Worm (Caenorhabditis elegans): ENCODE data around the gene nstp-8.

DNA sequence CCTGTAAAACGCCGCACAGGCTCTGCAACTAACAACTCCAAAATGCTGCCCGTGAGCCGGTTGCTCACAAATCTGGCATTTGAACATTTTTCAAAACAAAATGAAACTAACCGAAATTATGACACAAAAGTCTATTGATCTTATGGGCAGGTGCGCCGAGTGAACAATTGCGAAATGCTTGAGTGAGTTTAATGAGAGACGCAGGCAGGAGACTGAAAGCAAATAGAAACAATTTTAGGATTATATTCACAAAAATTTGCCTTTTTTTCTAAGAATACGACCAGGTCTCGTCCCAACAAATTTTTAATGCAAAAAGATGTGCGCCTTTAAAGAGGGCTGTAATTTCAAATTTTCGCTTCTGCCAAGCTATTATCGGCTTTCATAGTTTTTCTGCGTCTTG, 49.0 kb downstream of the nstp-8 start, which contains the start of gene nhr-183:
- TF ChIP-seq ceh-20 (GFP tag; IDR thresholded peaks at IDR 0.05) = no peak
- TF ChIP-seq lin-15B (tag; optimal IDR thresholded peaks at IDR 0.05) = no peak
- TF ChIP-seq unc-130 (GFP tag; optimal IDR thresholded peaks at IDR 0.05) = no peak
- TF ChIP-seq F49E8.2 (tag; optimal IDR thresholded peaks at IDR 0.05; ENCODE audit: borderline replicate concordance) = no peak
- no peak for TF ChIP-seq dpl-1 (GFP tag; optimal IDR thresholded peaks at IDR 0.05)
- TF ChIP-seq unc-62 (GFP tag; optimal IDR thresholded peaks at IDR 0.05 in 1 of 2) = no peak
- no peak for TF ChIP-seq unc-62 (tag; optimal IDR thresholded peaks at IDR 0.05)
- no peak for TF ChIP-seq ces-1 (GFP tag; optimal IDR thresholded peaks at IDR 0.05)
- TF ChIP-seq zag-1 (tag; optimal IDR thresholded peaks at IDR 0.05) = no peak
- TF ChIP-seq aha-1 (tag) = no peak
- no peak for TF ChIP-seq nhr-237 (tag; optimal IDR thresholded peaks at IDR 0.05)
- TF ChIP-seq zfp-2 (tag; optimal IDR thresholded peaks at IDR 0.05) = no peak
- TF ChIP-seq sdz-12 (GFP tag; optimal IDR thresholded peaks at IDR 0.05) = no peak
- no peak for TF ChIP-seq daf-16 (GFP tag; optimal IDR thresholded peaks at IDR 0.05)
- TF ChIP-seq daf-16 (tag; optimal IDR thresholded peaks at IDR 0.05) = no peak
- no peak for TF ChIP-seq mdl-1 (tag; optimal IDR thresholded peaks at IDR 0.05)

Measured in whole organism, L4 larva.